Worm (Caenorhabditis elegans) whole organism, L4/young adult: ENCODE measurements around the gene C56E6.7.

Source experiments
- W03F9.2 ChIP-seq: fragments of 150-350 bp; optimal IDR thresholded peaks from 2 replicates; lab custom pipeline; 2014; ENCODE audit warnings: missing biosample characterization, missing genetic modification characterization
- dao-5 ChIP-seq: sonication (generic microtip); optimal IDR thresholded peaks from 2 replicates; lab custom pipeline; 2016; ENCODE audit warnings: missing genotype, missing genetic modification characterization, moderate library complexity, missing compliant biosample characterization

ce11 chrII:6497137-6497536 lies 19.2 kb upstream of the C56E6.7 start:
- TF ChIP-seq dao-5 (tag; lab: Kevin White, UChicago) (no peak), W03F9.2 (tag; lab: Kevin White, UChicago) (no peak)
